Comparison of ENCODE assay signal across 1 fruit fly cellular context in genomic region chr3L:19910054-19910414, dm6.
TF ChIP-seq lines count a peak whose summit lies in the region.

Gene Mi-2 (minus strand): TSS chr3L:19910215.
Gene Prp3 (plus strand): TSS chr3L:19910300.

TF ChIP-seq in whole organism, embryonic, 481 proteins besides CTCF, POLR2A, EP300 and RAD21 (continued from another document and continues in another):
- peak; percentile 81 for TF ChIP-seq dm (GFP tag; optimal IDR thresholded peaks at IDR 0.05; lab: Kevin White, UChicago)
- peak; percentile 93 for TF ChIP-seq ftz-f1 (GFP tag; optimal IDR thresholded peaks at IDR 0.05; lab: Kevin White, UChicago)
- TF ChIP-seq CG12391 (tag; optimal IDR thresholded peaks at IDR 0.05; lab: Kevin White, UChicago): peak; percentile 34
- TF ChIP-seq tll (GFP tag; optimal IDR thresholded peaks at IDR 0.05; lab: Kevin White, UChicago): peak in 1 of 2 experiments; percentile 11
- TF ChIP-seq Fer1 (GFP tag; optimal IDR thresholded peaks at IDR 0.05; lab: Kevin White, UChicago): peak; percentile 38
- no peak for TF ChIP-seq Dip2 (GFP tag; IDR thresholded peaks at IDR 0.05; lab: Robert Waterston, UW)
- peak; percentile 63; the same call in 1 of the 2 replicates for TF ChIP-seq CG3847 (GFP tag; IDR thresholded peaks at IDR 0.05; lab: Robert Waterston, UW)
- peak; percentile 91 for TF ChIP-seq stwl (tag; optimal IDR thresholded peaks at IDR 0.05; lab: Kevin White, UChicago)
- peak; percentile 7 for TF ChIP-seq ewg (GFP tag; optimal IDR thresholded peaks at IDR 0.05; lab: Kevin White, UChicago)
- TF ChIP-seq MESR4 (GFP tag; optimal IDR thresholded peaks at IDR 0.05; lab: Kevin White, UChicago): peak; percentile 81
- TF ChIP-seq CG34224 (GFP tag; IDR thresholded peaks at IDR 0.05; lab: Robert Waterston, UW; ENCODE audit: partially characterized antibody): peak; percentile 40; the same call in 1 of the 3 replicates
- no peak for TF ChIP-seq odd (GFP tag; optimal IDR thresholded peaks at IDR 0.05; lab: Kevin White, UChicago)
- peak; percentile 53; the same call in 1 of the 2 replicates for TF ChIP-seq Bgb (GFP tag; IDR thresholded peaks at IDR 0.05; lab: Robert Waterston, UW; ENCODE audit: partially characterized antibody)
- TF ChIP-seq Chrac-16 (GFP tag; optimal IDR thresholded peaks at IDR 0.05; lab: Kevin White, UChicago): no peak
- TF ChIP-seq chm (GFP tag; IDR thresholded peaks at IDR 0.05; lab: Robert Waterston, UW): 0 out of 2 replicates have a peak, but pooled peaks have one; percentile 63
- peak; percentile 6 for TF ChIP-seq lilli (GFP tag; optimal IDR thresholded peaks at IDR 0.05; lab: Kevin White, UChicago)
- peak; percentile 95 for TF ChIP-seq CG4617 (GFP tag; optimal IDR thresholded peaks at IDR 0.05; lab: Kevin White, UChicago; ENCODE audit: borderline replicate concordance)
- no peak for TF ChIP-seq crol (GFP tag; IDR thresholded peaks at IDR 0.05; lab: Robert Waterston, UW)
- peak; percentile 76 for TF ChIP-seq Abd-B (GFP tag; optimal IDR thresholded peaks at IDR 0.05; lab: Kevin White, UChicago)
- peak; percentile 54; the same call in 2 of the 3 replicates for TF ChIP-seq CG6791 (GFP tag; IDR thresholded peaks at IDR 0.05; lab: Robert Waterston, UW; ENCODE audit: partially characterized antibody)
- no peak for TF ChIP-seq Oli (tag; optimal IDR thresholded peaks at IDR 0.05; lab: Kevin White, UChicago)
- TF ChIP-seq ems (GFP tag; optimal IDR thresholded peaks at IDR 0.05; lab: Kevin White, UChicago): no peak
- peak; percentile 52 for TF ChIP-seq NC2β (GFP tag; optimal IDR thresholded peaks at IDR 0.05; lab: Kevin White, UChicago)
- peak; percentile 69 for TF ChIP-seq CG12299 (tag; optimal IDR thresholded peaks at IDR 0.05; lab: Kevin White, UChicago)
- peak; percentile 57 for TF ChIP-seq CG7745 (tag; optimal IDR thresholded peaks at IDR 0.05; lab: Kevin White, UChicago)
- TF ChIP-seq eve (GFP tag; optimal IDR thresholded peaks at IDR 0.05; lab: Kevin White, UChicago): no peak
- TF ChIP-seq Opbp (GFP tag; IDR thresholded peaks at IDR 0.05; lab: Robert Waterston, UW; ENCODE audit: partially characterized antibody): 0 out of 3 replicates have a peak, but pooled peaks have one; percentile 49
- TF ChIP-seq CG42726 (GFP tag; IDR thresholded peaks at IDR 0.05; lab: Robert Waterston, UW; ENCODE audit: partially characterized antibody): 0 out of 2 replicates have a peak, but pooled peaks have one; percentile 40
- TF ChIP-seq E2f2 (GFP tag; IDR thresholded peaks at IDR 0.05; lab: Robert Waterston, UW): peak; percentile 62
- TF ChIP-seq sd (tag; optimal IDR thresholded peaks at IDR 0.05; lab: Kevin White, UChicago): no peak
- TF ChIP-seq CG8290 (GFP tag; optimal IDR thresholded peaks at IDR 0.05; lab: Kevin White, UChicago): no peak
- TF ChIP-seq CG8290 (tag; optimal IDR thresholded peaks at IDR 0.05; lab: Kevin White, UChicago): peak in 1 of 2 experiments; percentile 12
- peak; percentile 64 for TF ChIP-seq Sin3A (optimal IDR thresholded peaks at IDR 0.05; lab: Kevin White, UChicago)
- no peak for TF ChIP-seq Ada2b (GFP tag; IDR thresholded peaks at IDR 0.05; lab: Robert Waterston, UW)
- TF ChIP-seq zfh1 (GFP tag; IDR thresholded peaks at IDR 0.05; lab: Robert Waterston, UW): peak; percentile 48; the same call in 1 of the 3 replicates
- peak; percentile 9 for TF ChIP-seq CG4328 (GFP tag; optimal IDR thresholded peaks at IDR 0.05; lab: Kevin White, UChicago)
- TF ChIP-seq Mad (GFP tag; optimal IDR thresholded peaks at IDR 0.05; lab: Kevin White, UChicago): peak; percentile 32
- no peak for TF ChIP-seq btn (GFP tag; optimal IDR thresholded peaks at IDR 0.05; lab: Kevin White, UChicago)
- TF ChIP-seq jumu (GFP tag; optimal IDR thresholded peaks at IDR 0.05; lab: Kevin White, UChicago): peak; percentile 27
- TF ChIP-seq vvl (GFP tag; IDR thresholded peaks at IDR 0.05; lab: Robert Waterston, UW): peak; percentile 61; the same call in 1 of the 2 replicates
- no peak for TF ChIP-seq p53 (GFP tag; optimal IDR thresholded peaks at IDR 0.05; lab: Kevin White, UChicago)
- TF ChIP-seq CG12659 (GFP tag; optimal IDR thresholded peaks at IDR 0.05; lab: Kevin White, UChicago): peak; percentile 88
- TF ChIP-seq chinmo (GFP tag; IDR thresholded peaks at IDR 0.05; lab: Robert Waterston, UW; ENCODE audit: partially characterized antibody): peak; percentile 20; the same call in 1 of the 4 replicates
- peak; percentile 47 for TF ChIP-seq her (GFP tag; optimal IDR thresholded peaks at IDR 0.05; lab: Kevin White, UChicago)
- peak; percentile 33 for TF ChIP-seq cg (GFP tag; optimal IDR thresholded peaks at IDR 0.05; lab: Kevin White, UChicago)
- peak; percentile 84 for TF ChIP-seq Myb (GFP tag; optimal IDR thresholded peaks at IDR 0.05; lab: Kevin White, UChicago)
- TF ChIP-seq dpn (GFP tag; optimal IDR thresholded peaks at IDR 0.05; lab: Kevin White, UChicago): peak in 1 of 2 experiments; percentile 17
- TF ChIP-seq CG13287 (GFP tag; IDR thresholded peaks at IDR 0.05; lab: Robert Waterston, UW; ENCODE audit: partially characterized antibody): peak; percentile 60; the same call in 1 of the 2 replicates
- peak; percentile 94 for TF ChIP-seq MBD-R2 (GFP tag; IDR thresholded peaks at IDR 0.05; lab: Robert Waterston, UW)
- TF ChIP-seq CG17186 (GFP tag; optimal IDR thresholded peaks at IDR 0.05; lab: Kevin White, UChicago): peak; percentile 23
- TF ChIP-seq gfzf (GFP tag; optimal IDR thresholded peaks at IDR 0.05; lab: Kevin White, UChicago): peak; percentile 73
- peak; percentile 99 for TF ChIP-seq CG2116 (GFP tag; optimal IDR thresholded peaks at IDR 0.05; lab: Kevin White, UChicago)
- 0 out of 2 replicates have a peak, but pooled peaks have one; percentile 15 for TF ChIP-seq bbx (GFP tag; IDR thresholded peaks at IDR 0.05; lab: Robert Waterston, UW; ENCODE audit: partially characterized antibody)
- peak; percentile 100 for TF ChIP-seq CG3281 (GFP tag; optimal IDR thresholded peaks at IDR 0.05; lab: Kevin White, UChicago)
- TF ChIP-seq caup (GFP tag; optimal IDR thresholded peaks at IDR 0.05; lab: Kevin White, UChicago; ENCODE audit: severe bottlenecking): peak; percentile 40
- TF ChIP-seq CG33213 (GFP tag; optimal IDR thresholded peaks at IDR 0.05; lab: Kevin White, UChicago): peak; percentile 56
- TF ChIP-seq CG3407 (GFP tag; optimal IDR thresholded peaks at IDR 0.05; lab: Kevin White, UChicago): peak; percentile 3
- peak; percentile 7 for TF ChIP-seq bcd (GFP tag; optimal IDR thresholded peaks at IDR 0.05; lab: Kevin White, UChicago)
- TF ChIP-seq CG34376 (GFP tag; optimal IDR thresholded peaks at IDR 0.05; lab: Kevin White, UChicago): peak; percentile 51
- TF ChIP-seq mam (GFP tag; optimal IDR thresholded peaks at IDR 0.05; lab: Kevin White, UChicago): peak; percentile 29
- no peak for TF ChIP-seq ac (GFP tag; optimal IDR thresholded peaks at IDR 0.05; lab: Kevin White, UChicago)
- peak; percentile 21 for TF ChIP-seq Hsf (GFP tag; optimal IDR thresholded peaks at IDR 0.05; lab: Kevin White, UChicago)
- peak; percentile 69 for TF ChIP-seq HmgZ (tag; optimal IDR thresholded peaks at IDR 0.05; lab: Kevin White, UChicago)
- peak; percentile 68 for TF ChIP-seq ci (GFP tag; IDR thresholded peaks at IDR 0.05; lab: Robert Waterston, UW)
- no peak for TF ChIP-seq CG2875 (GFP tag; optimal IDR thresholded peaks at IDR 0.05; lab: Kevin White, UChicago)
- no peak for TF ChIP-seq CG10565 (GFP tag; optimal IDR thresholded peaks at IDR 0.05; lab: Kevin White, UChicago)
- TF ChIP-seq Trl (optimal IDR thresholded peaks at IDR 0.05; lab: Kevin White, UChicago): peak in 1 of 2 experiments; percentile 80
- TF ChIP-seq Trl (GFP tag; optimal IDR thresholded peaks at IDR 0.05; lab: Kevin White, UChicago): peak; percentile 74
- no peak; the same call in 2 of the 3 replicates for TF ChIP-seq z (GFP tag; IDR thresholded peaks at IDR 0.05; lab: Robert Waterston, UW)
- TF ChIP-seq CG8924 (tag; optimal IDR thresholded peaks at IDR 0.05; lab: Kevin White, UChicago): peak; percentile 71
- TF ChIP-seq CG14710 (tag; optimal IDR thresholded peaks at IDR 0.05; lab: Kevin White, UChicago): peak; percentile 57
- no peak for TF ChIP-seq Hr39 (optimal IDR thresholded peaks at IDR 0.05; lab: Kevin White, UChicago)
- TF ChIP-seq Lhr (GFP tag; optimal IDR thresholded peaks at IDR 0.05; lab: Kevin White, UChicago): peak; percentile 17
- TF ChIP-seq fu2 (GFP tag; optimal IDR thresholded peaks at IDR 0.05; lab: Kevin White, UChicago): no peak
- TF ChIP-seq CG2712 (tag; optimal IDR thresholded peaks at IDR 0.05; lab: Kevin White, UChicago): peak; percentile 36
- TF ChIP-seq HmgD (GFP tag; optimal IDR thresholded peaks at IDR 0.05; lab: Kevin White, UChicago): peak; percentile 57
- peak; percentile 61 for TF ChIP-seq CHES-1-like (GFP tag; optimal IDR thresholded peaks at IDR 0.05; lab: Kevin White, UChicago)
- TF ChIP-seq zen (tag; optimal IDR thresholded peaks at IDR 0.05; lab: Kevin White, UChicago): peak; percentile 28
- TF ChIP-seq CG4404 (GFP tag; IDR thresholded peaks at IDR 0.05; lab: Robert Waterston, UW): no peak
- no peak for TF ChIP-seq CG31365 (tag; optimal IDR thresholded peaks at IDR 0.05; lab: Kevin White, UChicago)
- peak; percentile 51; the same call in 1 of the 2 replicates for TF ChIP-seq CG10321 (GFP tag; IDR thresholded peaks at IDR 0.05; lab: Robert Waterston, UW)
- TF ChIP-seq ind (GFP tag; optimal IDR thresholded peaks at IDR 0.05; lab: Kevin White, UChicago): no peak
- no peak for TF ChIP-seq CG31388 (GFP tag; optimal IDR thresholded peaks at IDR 0.05; lab: Kevin White, UChicago)
- peak; percentile 51 for TF ChIP-seq CG1603 (tag; optimal IDR thresholded peaks at IDR 0.05; lab: Kevin White, UChicago)
- TF ChIP-seq prd (optimal IDR thresholded peaks at IDR 0.05; lab: Kevin White, UChicago): no peak
- no peak for TF ChIP-seq prd (GFP tag; IDR thresholded peaks at IDR 0.05; lab: Robert Waterston, UW)
- TF ChIP-seq Dref (GFP tag; IDR thresholded peaks at IDR 0.05; lab: Robert Waterston, UW): peak; percentile 83
- TF ChIP-seq Fer3 (tag; optimal IDR thresholded peaks at IDR 0.05; lab: Kevin White, UChicago): peak; percentile 24
- no peak for TF ChIP-seq CG8765 (GFP tag; IDR thresholded peaks at IDR 0.05; lab: Robert Waterston, UW)
- peak; percentile 15 for TF ChIP-seq Nf-YC (tag; optimal IDR thresholded peaks at IDR 0.05; lab: Kevin White, UChicago)
- TF ChIP-seq CG31441 (GFP tag; IDR thresholded peaks at IDR 0.05; lab: Robert Waterston, UW): no peak
- no peak for TF ChIP-seq CG13123 (GFP tag; optimal IDR thresholded peaks at IDR 0.05; lab: Kevin White, UChicago)
- no peak for TF ChIP-seq CG18599 (GFP tag; optimal IDR thresholded peaks at IDR 0.05; lab: Kevin White, UChicago)
- TF ChIP-seq B-H2 (GFP tag; optimal IDR thresholded peaks at IDR 0.05; lab: Kevin White, UChicago): peak; percentile 57
- TF ChIP-seq gro (GFP tag; optimal IDR thresholded peaks at IDR 0.05; lab: Kevin White, UChicago): peak; percentile 21
- TF ChIP-seq E2f1 (GFP tag; IDR thresholded peaks at IDR 0.05; lab: Robert Waterston, UW): 0 out of 2 replicates have a peak, but pooled peaks have one; percentile 14
- peak in 1 of 2 experiments; percentile 38 for TF ChIP-seq insv (GFP tag; optimal IDR thresholded peaks at IDR 0.05; lab: Kevin White, UChicago)
- no peak for TF ChIP-seq Blimp-1 (GFP tag; optimal IDR thresholded peaks at IDR 0.05; lab: Kevin White, UChicago)
- TF ChIP-seq nerfin-1 (tag; optimal IDR thresholded peaks at IDR 0.05; lab: Kevin White, UChicago): peak; percentile 53
- peak; percentile 11 for TF ChIP-seq CG13775 (GFP tag; optimal IDR thresholded peaks at IDR 0.05; lab: Kevin White, UChicago)
- TF ChIP-seq phol (tag; optimal IDR thresholded peaks at IDR 0.05; lab: Kevin White, UChicago): peak; percentile 99
- TF ChIP-seq CG13624 (GFP tag; optimal IDR thresholded peaks at IDR 0.05; lab: Kevin White, UChicago): peak; percentile 3
- TF ChIP-seq kah (GFP tag; optimal IDR thresholded peaks at IDR 0.05; lab: Kevin White, UChicago): peak; percentile 20
- no peak for TF ChIP-seq hkb (optimal IDR thresholded peaks at IDR 0.05; lab: Kevin White, UChicago)
- TF ChIP-seq hkb (GFP tag; IDR thresholded peaks at IDR 0.05; lab: Robert Waterston, UW): 0 out of 2 replicates have a peak, but pooled peaks have one; percentile 22
- no peak for TF ChIP-seq Ptx1 (GFP tag; IDR thresholded peaks at IDR 0.05; lab: Robert Waterston, UW)
- no peak for TF ChIP-seq Eip74EF (GFP tag; optimal IDR thresholded peaks at IDR 0.05; lab: Kevin White, UChicago)
- peak; percentile 1 for TF ChIP-seq oc (tag; optimal IDR thresholded peaks at IDR 0.05; lab: Kevin White, UChicago)
- TF ChIP-seq CG34422 (GFP tag; IDR thresholded peaks at IDR 0.05; lab: Robert Waterston, UW): peak; percentile 70; the same call in 2 of the 3 replicates
- TF ChIP-seq CG11247 (GFP tag; IDR thresholded peaks at IDR 0.05; lab: Robert Waterston, UW): no peak
- peak; percentile 46 for TF ChIP-seq BEAF-32 (GFP tag; optimal IDR thresholded peaks at IDR 0.05; lab: Kevin White, UChicago)
- peak; percentile 88 for TF ChIP-seq CG7928 (GFP tag; optimal IDR thresholded peaks at IDR 0.05; lab: Kevin White, UChicago)
- no peak for TF ChIP-seq CG13296 (GFP tag; optimal IDR thresholded peaks at IDR 0.05; lab: Kevin White, UChicago)
- peak; percentile 7 for TF ChIP-seq Mes4 (GFP tag; optimal IDR thresholded peaks at IDR 0.05; lab: Kevin White, UChicago)
- TF ChIP-seq Scr (GFP tag; IDR thresholded peaks at IDR 0.05; lab: Robert Waterston, UW; ENCODE audit: partially characterized antibody): peak; percentile 14; the same call in 1 of the 2 replicates
- peak in 1 of 3 experiments; percentile 93 for TF ChIP-seq Stat92E (GFP tag; optimal IDR thresholded peaks at IDR 0.05; lab: Kevin White, UChicago)
- peak; percentile 21 for TF ChIP-seq nmo (GFP tag; optimal IDR thresholded peaks at IDR 0.05; lab: Kevin White, UChicago)
- TF ChIP-seq Bteb2 (GFP tag; optimal IDR thresholded peaks at IDR 0.05; lab: Kevin White, UChicago): peak; percentile 29
- peak; percentile 60 for TF ChIP-seq CG32772 (GFP tag; IDR thresholded peaks at IDR 0.05; lab: Robert Waterston, UW)
- peak; percentile 26 for TF ChIP-seq ERR (GFP tag; optimal IDR thresholded peaks at IDR 0.05; lab: Kevin White, UChicago)
- TF ChIP-seq CG17829 (tag; optimal IDR thresholded peaks at IDR 0.05; lab: Kevin White, UChicago): peak; percentile 27
- TF ChIP-seq CG9797 (GFP tag; optimal IDR thresholded peaks at IDR 0.05; lab: Kevin White, UChicago): peak; percentile 86
- peak; percentile 37; the same call in 1 of the 2 replicates for TF ChIP-seq amos (GFP tag; IDR thresholded peaks at IDR 0.05; lab: Robert Waterston, UW; ENCODE audit: partially characterized antibody)
- TF ChIP-seq CG15601 (tag; optimal IDR thresholded peaks at IDR 0.05; lab: Kevin White, UChicago): peak; percentile 17
- TF ChIP-seq luna (GFP tag; optimal IDR thresholded peaks at IDR 0.05; lab: Kevin White, UChicago): no peak
- TF ChIP-seq otp (GFP tag; IDR thresholded peaks at IDR 0.05; lab: Robert Waterston, UW): no peak
